Fruit fly (Drosophila melanogaster) whole organism, pupa: ENCODE data around the gene mat.
"Not testable (repeated sequence)": the region's sequence is repeated elsewhere in the genome, so short reads cannot be mapped to it uniquely, and the experiment has no call there.

ENCODE experiments used
- CG10348 ChIP-seq: fragments of 200-800 bp; sonication (Bioruptor generic); IDR thresholded peaks from 2 replicates; pipeline ENCODE4 v1.3.6; 2022; ENCODE audit warnings: missing biosample characterization, missing genetic modification characterization
- CG12605 ChIP-seq: fragments of 200-800 bp; sonication (Bioruptor generic); IDR thresholded peaks from 2 replicates; pipeline ENCODE4 v1.3.6; 2022; ENCODE audit warnings: missing biosample characterization, missing genetic modification characterization
- CG13204 ChIP-seq: fragments of 200-800 bp; sonication (Bioruptor generic); optimal IDR thresholded peaks from 2 replicates; lab custom pipeline; 2018; ENCODE audit warnings: missing biosample characterization, mild to moderate bottlenecking, missing genetic modification characterization, moderate library complexity
- CG14655 ChIP-seq: fragments of 200-800 bp; sonication (Bioruptor generic); optimal IDR thresholded peaks from 3 replicates; lab custom pipeline; 2017; ENCODE audit warnings: mild to moderate bottlenecking, missing biosample characterization, missing genetic modification reagents, missing genetic modification characterization
- CG15710 ChIP-seq: fragments of 200-800 bp; sonication (Bioruptor generic); optimal IDR thresholded peaks from 2 replicates; lab custom pipeline; 2018; ENCODE audit warnings: missing biosample characterization, mild to moderate bottlenecking, missing genetic modification characterization, moderate library complexity
- CG17806 ChIP-seq: fragments of 200-800 bp; sonication (Bioruptor generic); optimal IDR thresholded peaks from 2 replicates; lab custom pipeline; 2018; ENCODE audit warnings: missing biosample characterization, mild to moderate bottlenecking, missing genetic modification characterization, moderate library complexity
- CG32121 ChIP-seq: fragments of 200-800 bp; sonication (Bioruptor generic); IDR thresholded peaks from 2 replicates; pipeline ENCODE4 v1.3.6; 2022; ENCODE audit warnings: missing biosample characterization, missing genetic modification characterization
- CG34367 ChIP-seq: fragments of 200-800 bp; sonication (Bioruptor generic); optimal IDR thresholded peaks from 2 replicates; lab custom pipeline; 2018; ENCODE audit warnings: missing biosample characterization, mild to moderate bottlenecking, missing genetic modification characterization
- CG4496 ChIP-seq: fragments of 200-800 bp; sonication (Bioruptor generic); IDR thresholded peaks from 3 replicates; pipeline ENCODE4 v1.3.6; 2022; ENCODE audit warnings: missing biosample characterization, missing genetic modification characterization
- CG8159 ChIP-seq: fragments of 200-800 bp; sonication (Bioruptor generic); optimal IDR thresholded peaks from 3 replicates; lab custom pipeline; 2018; ENCODE audit warnings: missing biosample characterization, mild to moderate bottlenecking, missing genetic modification characterization, moderate library complexity
- CG8301 ChIP-seq: fragments of 200-800 bp; sonication (Bioruptor generic); optimal IDR thresholded peaks from 2 replicates; lab custom pipeline; 2018; ENCODE audit warnings: missing biosample characterization, mild to moderate bottlenecking, missing genetic modification characterization
- CG9948 ChIP-seq: fragments of 200-800 bp; sonication (Bioruptor generic); optimal IDR thresholded peaks from 2 replicates; lab custom pipeline; 2018; ENCODE audit warnings: missing biosample characterization, mild to moderate bottlenecking, missing genetic modification characterization, moderate library complexity
- D1 ChIP-seq: fragments of 200-800 bp; sonication (Bioruptor generic); optimal IDR thresholded peaks from 2 replicates; lab custom pipeline; 2018; ENCODE audit warnings: missing biosample characterization, mild to moderate bottlenecking, missing genetic modification characterization, moderate library complexity
- EcR ChIP-seq: fragments of 200-800 bp; sonication (Bioruptor generic); optimal IDR thresholded peaks from 3 replicates; lab custom pipeline; 2019; ENCODE audit warnings: missing biosample characterization, missing genetic modification characterization, mild to moderate bottlenecking, moderate library complexity, missing genetic modification reagents
- Ets98B ChIP-seq: fragments of 200-800 bp; sonication (Bioruptor generic); IDR thresholded peaks from 2 replicates; pipeline ENCODE4 v1.3.6; 2022; ENCODE audit warnings: missing biosample characterization, missing genetic modification characterization
- Pif1A ChIP-seq: fragments of 200-800 bp; sonication (Bioruptor generic); optimal IDR thresholded peaks from 3 replicates; lab custom pipeline; 2016; ENCODE audit warnings: missing biosample characterization, missing genetic modification characterization
- Pif1B ChIP-seq: fragments of 200-800 bp; sonication (Bioruptor generic); optimal IDR thresholded peaks from 3 replicates; lab custom pipeline; 2016; ENCODE audit warnings: missing biosample characterization, missing genetic modification characterization
- Snoo ChIP-seq: fragments of 200-800 bp; sonication (Bioruptor generic); optimal IDR thresholded peaks from 3 replicates; lab custom pipeline; 2017; ENCODE audit warnings: missing biosample characterization, mild to moderate bottlenecking, missing genetic modification characterization, inconsistent platforms
- fd96Ca ChIP-seq: fragments of 200-800 bp; sonication (Bioruptor generic); IDR thresholded peaks from 3 replicates; pipeline ENCODE4 v1.3.6; 2022; ENCODE audit warnings: missing biosample characterization, missing genetic modification characterization
- gl ChIP-seq: fragments of 200-800 bp; sonication (Bioruptor generic); optimal IDR thresholded peaks from 2 replicates; lab custom pipeline; 2018; ENCODE audit warnings: missing biosample characterization, mild to moderate bottlenecking, missing genetic modification characterization
- rn ChIP-seq: fragments of 200-800 bp; sonication (Bioruptor generic); IDR thresholded peaks from 2 replicates; pipeline ENCODE4 v1.3.6; 2022; ENCODE audit warnings: missing biosample characterization, missing genetic modification characterization

The mat gene

DNA sequence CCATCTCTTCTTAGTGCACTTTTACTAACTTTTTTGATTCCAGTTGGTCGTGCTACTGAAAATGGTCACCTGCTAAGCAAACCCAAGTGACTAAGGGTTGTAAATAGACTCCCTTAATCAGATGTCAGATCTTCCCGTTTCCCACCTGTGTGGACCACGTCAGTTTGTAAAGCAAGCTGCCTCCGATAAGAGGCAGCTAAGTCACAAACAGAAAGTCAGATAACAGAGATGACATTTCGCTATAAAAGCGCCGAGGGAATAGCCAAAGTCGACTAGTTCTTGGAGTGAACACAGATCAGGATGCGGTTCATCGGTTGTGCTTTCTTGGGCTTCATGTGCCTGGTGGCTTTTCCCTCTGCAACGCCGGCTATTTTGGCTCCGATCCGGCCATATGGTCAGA is at the start of gene mat:
Gene mat, plus strand, starts transcription at position 301 of the 400 bp plus-strand sequence.
- no peak for TF ChIP-seq fd96Ca
- TF ChIP-seq Pif1A (GFP tag; lab: Kevin White, UChicago) = no peak
- TF ChIP-seq CG32121 = no peak
- no peak for TF ChIP-seq gl
- no peak for TF ChIP-seq CG14655
- no peak for TF ChIP-seq EcR (GFP tag; lab: Kevin White, UChicago)

dm6 chr3L:857063-858015 is 45.4 kb upstream of the mat start, which contains the start of gene dpr20:
TSS of gene dpr20 (minus strand) at chr3L:857248.
- TF ChIP-seq Pif1A (GFP tag; lab: Kevin White, UChicago) = peak; percentile 78
- peak; percentile 81 for TF ChIP-seq CG14655
- TF ChIP-seq Snoo (tag; lab: Kevin White, UChicago) = peak; percentile 65
- TF ChIP-seq D1 = no peak
- peak; percentile 94 for TF ChIP-seq Ets98B (GFP tag; lab: Robert Waterston, UW)
- TF ChIP-seq CG17806 (tag; lab: Kevin White, UChicago) = peak; percentile 78
- peak; percentile 81 for TF ChIP-seq CG8159 (tag; lab: Kevin White, UChicago)
- peak; percentile 95 for TF ChIP-seq CG12605 (GFP tag; lab: Robert Waterston, UW)
- TF ChIP-seq CG32121 = peak; percentile 91
- peak; percentile 81 for TF ChIP-seq CG8301 (tag; lab: Kevin White, UChicago)
- TF ChIP-seq CG10348 = peak; percentile 70
- TF ChIP-seq Pif1B (GFP tag; lab: Kevin White, UChicago) = peak; percentile 76
- TF ChIP-seq rn (GFP tag; lab: Robert Waterston, UW) = peak; percentile 84
- TF ChIP-seq gl = peak; percentile 59
- TF ChIP-seq CG9948 = peak; percentile 61
- peak; percentile 72 for TF ChIP-seq CG15710 (tag; lab: Kevin White, UChicago)
- TF ChIP-seq CG34367 (tag; lab: Kevin White, UChicago) = peak; percentile 60
- peak; percentile 94 for TF ChIP-seq fd96Ca
- TF ChIP-seq EcR (GFP tag; lab: Kevin White, UChicago) = no peak
- TF ChIP-seq CG13204 (GFP tag; lab: Kevin White, UChicago) = no peak
- peak; percentile 96 for TF ChIP-seq CG4496 (GFP tag; lab: Robert Waterston, UW)

DNA sequence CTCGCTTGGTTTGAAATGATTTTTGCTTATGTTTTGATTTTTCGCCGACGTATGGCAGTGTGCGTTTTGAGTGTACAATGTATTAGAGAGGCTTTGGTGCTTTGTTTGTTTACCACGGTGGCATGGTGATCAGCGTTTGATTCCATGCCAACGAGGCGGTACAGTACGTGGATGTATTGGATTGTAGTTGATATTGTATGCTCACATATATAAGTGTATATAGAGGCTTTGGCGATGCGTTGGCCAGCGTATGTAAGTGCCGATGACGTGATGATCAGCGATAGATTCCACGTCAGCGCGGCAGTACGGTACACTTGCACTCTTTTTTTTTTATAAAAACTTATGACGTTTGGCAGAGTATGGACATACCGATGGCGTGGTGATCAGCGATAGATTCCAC is 37.6 kb upstream of the mat start, which contains the start of gene CG12502:
Gene CG12502, plus strand, starts transcription at position 301 of the 400 bp plus-strand sequence.
- TF ChIP-seq D1; Ets98B (GFP tag; lab: Robert Waterston, UW); CG9948: not testable (repeated sequence)

DNA sequence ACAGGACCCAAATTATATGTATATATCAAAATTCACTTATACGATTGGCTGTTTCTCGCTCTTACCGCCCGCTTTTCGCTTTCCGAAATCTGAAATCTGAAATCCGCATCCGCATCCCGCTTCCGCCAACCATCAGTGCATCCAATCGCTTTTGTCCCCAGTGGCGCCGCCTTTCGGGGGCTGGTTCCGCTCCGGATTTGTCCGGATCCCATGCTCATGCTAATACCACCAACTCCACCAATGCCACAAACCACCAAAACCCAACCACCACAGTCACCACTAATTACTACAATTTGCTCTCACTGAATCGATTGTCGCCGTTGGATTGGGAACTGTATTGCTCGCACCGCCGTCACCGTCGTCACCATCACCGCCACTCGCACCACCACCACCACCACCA is 33.9 kb upstream of the mat start:
- no peak for TF ChIP-seq CG13204 (GFP tag; lab: Kevin White, UChicago)

dm6 chr3L:871713-872112 is 31.0 kb upstream of the mat start, which contains the start of gene Usp10:
TSS of gene Usp10 (plus strand) at chr3L:871899.
- TF ChIP-seq EcR (GFP tag; lab: Kevin White, UChicago) (peak; percentile 6), Pif1A (GFP tag; lab: Kevin White, UChicago) (no peak)

DNA sequence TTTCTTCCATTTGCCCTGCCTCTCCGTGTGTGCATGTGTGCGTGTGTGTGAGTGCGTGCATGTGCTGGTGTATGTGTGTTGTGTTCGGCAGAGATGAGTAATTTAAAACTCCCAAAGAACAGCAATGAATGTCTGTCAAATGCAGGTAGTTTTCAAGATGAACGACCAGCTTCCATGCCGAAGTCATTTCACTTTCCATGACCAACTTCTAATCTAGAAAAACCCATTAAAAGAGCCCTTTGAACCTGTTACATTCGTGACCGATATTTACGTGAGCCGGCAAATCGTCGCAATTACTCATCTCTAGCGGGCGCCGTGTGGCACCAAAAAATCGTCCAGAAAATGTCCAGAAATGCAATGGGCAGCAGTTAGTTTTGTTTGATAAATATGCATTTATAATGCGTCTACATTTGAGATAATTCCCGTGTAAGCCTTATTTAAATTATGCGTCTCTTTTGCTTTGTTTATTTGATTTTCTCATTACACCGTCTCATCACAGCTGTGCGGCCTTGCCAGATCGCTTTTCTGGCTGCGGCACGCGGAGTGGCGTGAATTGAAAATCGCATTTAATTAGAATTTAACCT is 30.2 kb upstream of the mat start:
- TF ChIP-seq D1 = no peak
- peak; percentile 44 for TF ChIP-seq CG15710 (tag; lab: Kevin White, UChicago)
- 0 out of 2 replicates have a peak, but pooled peaks have one; percentile 41 for TF ChIP-seq rn (GFP tag; lab: Robert Waterston, UW)
- no peak for TF ChIP-seq CG13204 (GFP tag; lab: Kevin White, UChicago)
- TF ChIP-seq CG17806 (tag; lab: Kevin White, UChicago) = peak; percentile 17
- TF ChIP-seq fd96Ca = peak; percentile 65; the same call in 1 of the 3 replicates
- TF ChIP-seq CG9948 = peak; percentile 29
- TF ChIP-seq CG12605 (GFP tag; lab: Robert Waterston, UW) = no peak
- TF ChIP-seq Pif1B (GFP tag; lab: Kevin White, UChicago) = no peak
- TF ChIP-seq CG8301 (tag; lab: Kevin White, UChicago) = peak; percentile 9
- TF ChIP-seq CG8159 (tag; lab: Kevin White, UChicago) = peak; percentile 36
- no peak for TF ChIP-seq gl
- peak; percentile 34 for TF ChIP-seq Pif1A (GFP tag; lab: Kevin White, UChicago)
- TF ChIP-seq CG34367 (tag; lab: Kevin White, UChicago) = peak; percentile 39
- TF ChIP-seq CG10348 = no peak
- TF ChIP-seq CG14655 = peak; percentile 39
- TF ChIP-seq Ets98B (GFP tag; lab: Robert Waterston, UW) = 0 out of 2 replicates have a peak, but pooled peaks have one; percentile 8
- peak; percentile 19; the same call in 1 of the 2 replicates for TF ChIP-seq CG32121
- peak; percentile 22 for TF ChIP-seq Snoo (tag; lab: Kevin White, UChicago)
- TF ChIP-seq CG4496 (GFP tag; lab: Robert Waterston, UW) = peak; percentile 53; the same call in 2 of the 3 replicates
